Worm (Caenorhabditis elegans): ENCODE data around the gene ZK856.19.

The ZK856.19 gene

DNA sequence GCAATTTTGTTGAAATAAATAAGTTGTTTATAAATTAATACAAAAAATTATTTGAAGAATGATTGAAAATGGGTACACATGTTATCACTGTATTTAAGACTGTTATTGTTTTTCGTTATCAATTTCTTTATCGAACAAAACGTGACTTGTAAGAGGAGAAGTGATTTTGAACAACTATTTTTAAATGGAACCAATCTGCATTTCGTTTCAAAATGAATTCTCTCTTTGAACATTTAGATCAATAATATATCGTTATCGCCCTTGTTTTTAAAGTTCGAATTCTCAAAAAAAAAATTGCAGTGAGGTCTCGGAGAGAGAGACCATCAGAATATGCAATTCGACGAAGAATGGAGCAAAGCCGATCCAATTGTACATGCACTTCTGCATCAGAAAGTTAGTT is 25.5 kb downstream of the ZK856.19 start, which contains the start of gene cul-5 (continued):
- TF ChIP-seq D1046.2 (GFP tag; IDR thresholded peaks at IDR 0.05), result no peak
- no peak for TF ChIP-seq F26F4.8 (GFP tag; conservative IDR thresholded peaks at IDR 0.05)
- no peak for TF ChIP-seq lin-39 (tag; optimal IDR thresholded peaks at IDR 0.05)
- TF ChIP-seq dve-1 (tag; optimal IDR thresholded peaks at IDR 0.05; ENCODE audit: insufficient read depth), result peak; percentile 4
- TF ChIP-seq ceh-20 (GFP tag; IDR thresholded peaks at IDR 0.05), result no peak
- TF ChIP-seq ceh-82 (tag; optimal IDR thresholded peaks at IDR 0.05), result no peak

DNA sequence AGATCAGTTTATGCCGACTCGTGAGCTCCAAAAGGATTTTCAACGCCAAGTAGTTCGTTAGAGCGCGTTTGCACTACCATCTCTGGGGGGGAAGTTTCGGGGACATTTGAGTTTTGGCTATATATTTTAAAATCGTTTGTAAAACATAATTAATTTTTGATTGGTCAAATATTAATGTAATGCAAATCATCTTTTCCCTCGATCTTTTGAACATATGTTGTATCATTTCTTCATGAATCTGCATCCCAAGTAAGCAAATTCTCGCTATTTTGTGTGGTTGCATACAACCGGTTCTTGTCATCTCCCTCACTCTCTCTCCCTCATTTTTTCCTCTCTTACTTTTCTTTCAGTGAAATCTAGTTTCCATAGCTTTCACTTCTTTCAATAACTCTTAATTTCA is 26.5 kb downstream of the ZK856.19 start:
- TF ChIP-seq nhr-41 (GFP tag; IDR thresholded peaks at IDR 0.05) (no peak), ces-1 (GFP tag; optimal IDR thresholded peaks at IDR 0.05) (no peak), hlh-30 (tag; optimal IDR thresholded peaks at IDR 0.05; ENCODE audit: insufficient read depth) (peak; percentile 64), spr-3 (GFP tag; optimal IDR thresholded peaks at IDR 0.05) (no peak), fkh-10 (GFP tag; optimal IDR thresholded peaks at IDR 0.05) (peak; percentile 53), pha-4 (GFP tag; IDR thresholded peaks at IDR 0.05) (no peak), pha-4 (tag; optimal IDR thresholded peaks at IDR 0.05) (no peak), lin-38 (GFP tag; IDR thresholded peaks at IDR 0.05) (peak; percentile 93), fos-1 (tag; optimal IDR thresholded peaks at IDR 0.05) (no peak), zag-1 (tag; optimal IDR thresholded peaks at IDR 0.05) (peak; percentile 32), hif-1 (tag; optimal IDR thresholded peaks at IDR 0.05) (peak in 1 of 2 experiments; percentile 72), tra-1 (GFP tag; IDR thresholded peaks at IDR 0.05) (no peak), cey-2 (tag; optimal IDR thresholded peaks at IDR 0.05; ENCODE audit: borderline replicate concordance, insufficient read depth) (no peak), daf-8 (GFP tag; IDR thresholded peaks at IDR 0.05) (no peak), F26F4.8 (GFP tag; conservative IDR thresholded peaks at IDR 0.05) (no peak), duxl-1 (tag; optimal IDR thresholded peaks at IDR 0.05; ENCODE audit: poor library complexity) (no peak), egl-27 (tag; optimal IDR thresholded peaks at IDR 0.05) (no peak), daf-19 (GFP tag; conservative IDR thresholded peaks at IDR 0.05) (no peak), R02D3.7 (tag; optimal IDR thresholded peaks at IDR 0.05) (no peak), hmg-1.1 (GFP tag; IDR thresholded peaks at IDR 0.05) (no peak; the same call in 1 of the 2 replicates), dve-1 (tag; optimal IDR thresholded peaks at IDR 0.05; ENCODE audit: insufficient read depth) (peak; percentile 60), nhr-77 (tag; optimal IDR thresholded peaks at IDR 0.05) (no peak), mxl-2 (GFP tag; conservative IDR thresholded peaks at IDR 0.05) (no peak), unc-62 (GFP tag; optimal IDR thresholded peaks at IDR 0.05 in 1 of 2) (no peak), unc-62 (tag; optimal IDR thresholded peaks at IDR 0.05) (no peak), vab-7 (GFP tag; IDR thresholded peaks at IDR 0.05) (no peak), lsy-2 (tag; optimal IDR thresholded peaks at IDR 0.05) (peak in 1 of 2 experiments; percentile 64), unc-130 (GFP tag; optimal IDR thresholded peaks at IDR 0.05) (peak; percentile 17), ceh-32 (tag; optimal IDR thresholded peaks at IDR 0.05; ENCODE audit: poor library complexity) (no peak), ceh-20 (GFP tag; IDR thresholded peaks at IDR 0.05) (no peak), nhr-42 (GFP tag; IDR thresholded peaks at IDR 0.05) (no peak), rbr-2 (tag; optimal IDR thresholded peaks at IDR 0.05) (peak; percentile 63), dpl-1 (GFP tag; optimal IDR thresholded peaks at IDR 0.05) (peak; percentile 27), ctbp-1 (GFP tag; IDR thresholded peaks at IDR 0.05) (0 out of 2 replicates have a peak, but pooled peaks have one; percentile 22), jun-1 (tag; optimal IDR thresholded peaks at IDR 0.05) (no peak), ztf-11 (tag; optimal IDR thresholded peaks at IDR 0.05) (no peak), daf-16 (GFP tag; optimal IDR thresholded peaks at IDR 0.05) (no peak), daf-16 (tag; optimal IDR thresholded peaks at IDR 0.05) (peak; percentile 12), ceh-28 (tag; optimal IDR thresholded peaks at IDR 0.05) (no peak), mes-2 (tag; optimal IDR thresholded peaks at IDR 0.05; ENCODE audit: poor library complexity, severe bottlenecking) (peak; percentile 38), dmd-9 (GFP tag; IDR thresholded peaks at IDR 0.05) (no peak), lim-7 (GFP tag; IDR thresholded peaks at IDR 0.05) (no peak), nhr-28 (tag; optimal IDR thresholded peaks at IDR 0.05) (peak; percentile 40), mdl-1 (tag; optimal IDR thresholded peaks at IDR 0.05) (peak in 1 of 2 experiments; percentile 17), nhr-111 (GFP tag; optimal IDR thresholded peaks at IDR 0.05) (no peak), nhr-237 (tag; optimal IDR thresholded peaks at IDR 0.05) (no peak)

All from whole organism, L4 larva.